Worm (Caenorhabditis elegans) whole organism, L4/young adult: ENCODE data around the gene nhr-37.

Experiments used
- W03F9.2 ChIP-seq: fragments of 150-350 bp; optimal IDR thresholded peaks from 2 replicates; lab custom pipeline; 2014; ENCODE audit warnings: missing biosample characterization, missing genetic modification characterization
- dao-5 ChIP-seq: sonication (generic microtip); optimal IDR thresholded peaks from 2 replicates; lab custom pipeline; 2016; ENCODE audit warnings: missing genotype, missing genetic modification characterization, moderate library complexity, missing compliant biosample characterization
- him-1 ChIP-seq: sonication (generic microtip); optimal IDR thresholded peaks from 2 replicates; lab custom pipeline; 2016; ENCODE audit warnings: missing genotype, missing genetic modification reagents, missing genetic modification characterization, missing compliant biosample characterization

DNA sequence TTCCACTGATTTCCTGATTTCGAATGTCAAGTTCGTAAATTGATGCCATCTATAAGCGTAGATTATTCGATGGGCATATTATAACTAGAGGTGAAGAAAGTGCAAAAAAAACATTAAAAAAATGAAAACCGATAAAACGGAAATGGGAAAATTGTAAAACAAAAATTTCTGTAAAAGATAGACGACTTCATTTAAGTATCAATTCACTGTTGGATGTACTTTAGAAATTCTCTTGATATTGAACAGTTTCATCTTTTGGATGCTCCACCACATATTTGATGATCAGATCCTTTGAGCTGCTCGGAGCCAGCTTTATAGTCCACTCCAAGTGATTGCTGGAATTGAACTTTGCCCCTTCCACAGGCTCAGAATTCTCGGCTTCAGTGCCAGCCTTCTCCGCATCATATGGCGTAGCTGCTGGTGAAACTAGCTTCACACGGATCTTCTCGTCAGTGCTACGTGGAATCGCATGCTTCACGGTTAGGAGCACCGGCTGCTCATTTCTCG is 19.4 kb upstream of the nhr-37 start, which contains the start of gene ZK1055.6:
- TF ChIP-seq him-1 (tag; lab: Kevin White, UChicago) (no peak), W03F9.2 (tag; lab: Kevin White, UChicago) (no peak), dao-5 (tag; lab: Kevin White, UChicago) (no peak)
